Fruit fly (Drosophila melanogaster): ENCODE data around the gene rept.

rept gene

DNA sequence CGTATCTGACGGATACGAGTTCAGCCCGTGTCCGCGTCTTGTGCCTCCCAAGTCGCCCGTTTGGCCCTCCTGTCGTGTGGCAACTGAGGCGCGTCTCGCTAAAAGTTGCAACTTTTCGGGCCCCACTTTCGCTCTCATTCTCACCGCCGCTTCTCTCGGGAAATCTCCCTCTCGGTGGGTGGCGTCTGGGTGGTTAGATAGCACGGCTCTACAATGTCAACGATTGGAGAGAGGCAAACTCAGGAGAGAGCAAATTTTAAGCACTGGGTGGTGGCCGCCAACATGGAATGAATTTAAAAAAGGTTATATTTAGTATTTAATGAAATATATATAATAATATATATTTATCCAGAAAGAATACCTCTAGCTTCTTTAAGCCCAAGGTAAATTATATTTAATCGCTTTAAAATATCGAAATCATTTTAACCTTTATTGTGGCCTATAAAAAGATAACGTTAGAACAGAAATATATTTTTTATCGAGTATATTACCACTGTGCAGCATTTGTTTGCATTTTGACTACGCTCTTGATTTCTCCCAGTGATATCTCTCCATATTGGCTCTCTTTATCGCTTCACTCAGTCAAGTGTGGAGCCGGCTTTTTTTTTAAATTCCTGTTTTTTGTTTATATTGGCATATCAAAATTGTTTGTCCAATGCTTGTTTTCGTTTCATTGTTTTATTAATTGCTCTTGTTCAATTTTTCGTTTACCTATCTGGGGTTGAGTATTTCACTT is 37.5 kb downstream of the rept start, which contains the start of gene Gbs-76A (continued):
- TF ChIP-seq CG10431 (GFP tag; optimal IDR thresholded peaks at IDR 0.05): peak; percentile 78
- peak; percentile 43 for TF ChIP-seq crol (GFP tag; IDR thresholded peaks at IDR 0.05)
- peak; percentile 89 for TF ChIP-seq Meics (GFP tag; optimal IDR thresholded peaks at IDR 0.05)
- peak; percentile 89 for TF ChIP-seq sens (GFP tag)
- TF ChIP-seq sr (GFP tag; IDR thresholded peaks at IDR 0.05): no peak
- no peak for TF ChIP-seq stwl (tag; optimal IDR thresholded peaks at IDR 0.05)
- no peak for TF ChIP-seq slou (GFP tag; optimal IDR thresholded peaks at IDR 0.05)
- TF ChIP-seq Taf1 (GFP tag; IDR thresholded peaks at IDR 0.05): peak; percentile 63
- no peak for TF ChIP-seq CG11398 (GFP tag; optimal IDR thresholded peaks at IDR 0.05)
- no peak for TF ChIP-seq zfh2 (GFP tag; optimal IDR thresholded peaks at IDR 0.05)
- peak; percentile 20; the same call in 1 of the 2 replicates for TF ChIP-seq nerfin-2 (GFP tag; IDR thresholded peaks at IDR 0.05; ENCODE audit: partially characterized antibody)
- TF ChIP-seq Xbp1 (GFP tag; optimal IDR thresholded peaks at IDR 0.05): peak; percentile 58
- TF ChIP-seq CG12155 (GFP tag; optimal IDR thresholded peaks at IDR 0.05): no peak
- TF ChIP-seq jing (GFP tag; optimal IDR thresholded peaks at IDR 0.05): no peak
- no peak for TF ChIP-seq CG8944 (GFP tag; optimal IDR thresholded peaks at IDR 0.05)
- no peak for TF ChIP-seq CG7928 (GFP tag; optimal IDR thresholded peaks at IDR 0.05)
- TF ChIP-seq sisA (GFP tag; IDR thresholded peaks at IDR 0.05): peak; percentile 64
- TF ChIP-seq ranshi (GFP tag; IDR thresholded peaks at IDR 0.05): peak; percentile 27; the same call in 1 of the 2 replicates
- TF ChIP-seq CG2116 (GFP tag; optimal IDR thresholded peaks at IDR 0.05): peak; percentile 36
- TF ChIP-seq CG15011 (GFP tag; optimal IDR thresholded peaks at IDR 0.05): peak; percentile 46
- no peak for TF ChIP-seq Sin3A (optimal IDR thresholded peaks at IDR 0.05)
- TF ChIP-seq Bgb (GFP tag; IDR thresholded peaks at IDR 0.05; ENCODE audit: partially characterized antibody): no peak
- peak; percentile 29; the same call in 1 of the 2 replicates for TF ChIP-seq bbx (GFP tag; IDR thresholded peaks at IDR 0.05; ENCODE audit: partially characterized antibody)
- TF ChIP-seq CG10366 (GFP tag; IDR thresholded peaks at IDR 0.05): peak; percentile 72
- TF ChIP-seq Chrac-16 (GFP tag; optimal IDR thresholded peaks at IDR 0.05): peak; percentile 38
- peak; percentile 89 for TF ChIP-seq oc (tag; optimal IDR thresholded peaks at IDR 0.05)
- TF ChIP-seq dpn (GFP tag; optimal IDR thresholded peaks at IDR 0.05): peak in 1 of 2 experiments; percentile 56
- TF ChIP-seq Gsc (GFP tag; IDR thresholded peaks at IDR 0.05): no peak
- TF ChIP-seq CG4424 (GFP tag; optimal IDR thresholded peaks at IDR 0.05): peak; percentile 64
- TF ChIP-seq CG9437 (GFP tag; optimal IDR thresholded peaks at IDR 0.05): peak; percentile 79
- TF ChIP-seq Vsx1 (GFP tag; optimal IDR thresholded peaks at IDR 0.05): peak; percentile 70
- peak; percentile 74 for TF ChIP-seq CG9817 (tag; optimal IDR thresholded peaks at IDR 0.05)
- TF ChIP-seq gce (GFP tag; IDR thresholded peaks at IDR 0.05): peak; percentile 16; the same call in 1 of the 3 replicates
- peak; percentile 71 for TF ChIP-seq B-H1 (GFP tag; IDR thresholded peaks at IDR 0.05)
- peak; percentile 89 for TF ChIP-seq CG13424 (tag; optimal IDR thresholded peaks at IDR 0.05)
- peak; percentile 34 for TF ChIP-seq YL-1 (GFP tag; optimal IDR thresholded peaks at IDR 0.05)
- no peak for TF ChIP-seq CG2199 (GFP tag; IDR thresholded peaks at IDR 0.05)
- TF ChIP-seq Trl (optimal IDR thresholded peaks at IDR 0.05): peak; percentile 72 to 90
- no peak for TF ChIP-seq Trl (GFP tag; optimal IDR thresholded peaks at IDR 0.05)
- peak; percentile 80 for TF ChIP-seq CG1233 (GFP tag; optimal IDR thresholded peaks at IDR 0.05)
- TF ChIP-seq cwo (GFP tag; optimal IDR thresholded peaks at IDR 0.05): peak; percentile 87
- TF ChIP-seq CG14014 (GFP tag; IDR thresholded peaks at IDR 0.05): peak; percentile 79; the same call in 1 of the 2 replicates
- peak; percentile 58 for TF ChIP-seq Deaf1 (tag; optimal IDR thresholded peaks at IDR 0.05)
- TF ChIP-seq NC2α (GFP tag; optimal IDR thresholded peaks at IDR 0.05): no peak
- TF ChIP-seq CG43689 (GFP tag; IDR thresholded peaks at IDR 0.05): no peak
- TF ChIP-seq ase (GFP tag; IDR thresholded peaks at IDR 0.05): peak; percentile 67; the same call in 2 of the 3 replicates
- no peak for TF ChIP-seq CG4854 (GFP tag; optimal IDR thresholded peaks at IDR 0.05)
- TF ChIP-seq Mrtf (GFP tag; IDR thresholded peaks at IDR 0.05): 0 out of 3 replicates have a peak, but pooled peaks have one; percentile 48
- peak; percentile 89 for TF ChIP-seq CG17359 (tag; optimal IDR thresholded peaks at IDR 0.05)
- TF ChIP-seq CG4820 (GFP tag; optimal IDR thresholded peaks at IDR 0.05): peak; percentile 36

All from whole organism, embryonic.